Fruit fly (Drosophila melanogaster) whole organism, prepupa: ENCODE results near the gene beta-PheRS.

Source experiments
- CG3032 ChIP-seq: fragments of 200-800 bp; optimal IDR thresholded peaks from 2 replicates; lab custom pipeline; 2019; ENCODE audit warnings: missing biosample characterization, mild to moderate bottlenecking, missing genetic modification characterization, moderate library complexity
- Eip78C ChIP-seq: fragments of 200-800 bp; sonication (Bioruptor generic); peaks from one replicate; lab custom pipeline; 2016; ENCODE audit warnings: missing biosample characterization, missing genetic modification characterization
- Hr39 ChIP-seq: fragments of 200-800 bp; sonication (Bioruptor generic); optimal IDR thresholded peaks from 2 replicates; lab custom pipeline; 2016; ENCODE audit warnings: missing biosample characterization, missing genetic modification characterization
- Lpt ChIP-seq: fragments of 200-800 bp; sonication (Bioruptor generic); optimal IDR thresholded peaks from 3 replicates; lab custom pipeline; 2016; ENCODE audit warnings: missing biosample characterization, missing genetic modification characterization
- Sox15 ChIP-seq: fragments of 200-800 bp; sonication (Bioruptor generic); optimal IDR thresholded peaks from 3 replicates; lab custom pipeline; 2016; ENCODE audit warnings: missing biosample characterization, missing genetic modification characterization

- TF ChIP-seq Eip78C (GFP tag; lab: Kevin White, UChicago), result no peak
- TF ChIP-seq Lpt (GFP tag; lab: Kevin White, UChicago), result no peak
- TF ChIP-seq Hr39 (GFP tag; lab: Kevin White, UChicago), result no peak
- TF ChIP-seq Sox15 (GFP tag; lab: Kevin White, UChicago), result no peak
- no peak for TF ChIP-seq CG3032
These were observed 31.6 kb downstream of the beta-PheRS start, which contains the start of gene cav for dm6 chr3R:24220845-24221244.
